Fruit fly (Drosophila melanogaster) whole organism, embryonic: ENCODE results near the gene Pgant35A.

Source experiments
- Antp ChIP-seq: fragments of 200-800 bp; sonication (Bioruptor generic); optimal IDR thresholded peaks from 3 replicates; lab custom pipeline; 2016; ENCODE audit warnings: missing biosample characterization, missing genetic modification characterization
- Blimp-1 ChIP-seq: fragments of 200-800 bp; sonication (Bioruptor generic); optimal IDR thresholded peaks from 3 replicates; lab custom pipeline; 2018; ENCODE audit warnings: missing biosample characterization, missing genetic modification characterization, mild to moderate bottlenecking, moderate library complexity, missing genetic modification reagents
- CG10209 ChIP-seq: fragments of 200-800 bp; sonication (Bioruptor generic); optimal IDR thresholded peaks from 3 replicates; lab custom pipeline; 2017; ENCODE audit warnings: missing biosample characterization, mild to moderate bottlenecking, missing genetic modification characterization, missing genetic modification reagents
- CG10431 ChIP-seq: fragments of 200-800 bp; sonication (Bioruptor generic); optimal IDR thresholded peaks from 3 replicates; lab custom pipeline; 2018; ENCODE audit warnings: missing biosample characterization, mild to moderate bottlenecking, missing genetic modification characterization
- CG10654 ChIP-seq: fragments of 200-800 bp; sonication (Bioruptor generic); optimal IDR thresholded peaks from 2 replicates; lab custom pipeline; 2016; ENCODE audit warnings: missing biosample characterization, missing genetic modification characterization
- CG4730 ChIP-seq: fragments of 200-800 bp; sonication (Bioruptor generic); IDR thresholded peaks from 2 replicates; pipeline ENCODE4 v1.3.6; 2022; ENCODE audit warnings: missing biosample characterization, missing genetic modification characterization
- D19A ChIP-seq: fragments of 200-800 bp; optimal IDR thresholded peaks from 3 replicates; lab custom pipeline; 2019; ENCODE audit warnings: missing biosample characterization, mild to moderate bottlenecking, missing genetic modification characterization, moderate library complexity
- Kr ChIP-seq: fragments of 200-800 bp; sonication (Bioruptor generic); optimal IDR thresholded peaks from 2 replicates; lab custom pipeline; 2017; ENCODE audit warnings: missing biosample characterization, mild to moderate bottlenecking, missing genetic modification characterization
- Myb ChIP-seq: fragments of 200-800 bp; sonication (Bioruptor generic); optimal IDR thresholded peaks from 2 replicates; lab custom pipeline; 2016; ENCODE audit warnings: missing biosample characterization, missing genetic modification characterization
- Neu2 ChIP-seq: fragments of 200-800 bp; sonication (Bioruptor generic); optimal IDR thresholded peaks from 3 replicates; lab custom pipeline; 2016; ENCODE audit warnings: missing biosample characterization, missing genetic modification characterization, borderline replicate concordance
- dpn ChIP-seq, 2 experiments: fragments of 200-800 bp; sonication (Bioruptor generic); optimal IDR thresholded peaks; 3 replicates each; lab custom pipeline; 2016; ENCODE audit warnings: missing biosample characterization in 2 of 2, missing genetic modification characterization in 2 of 2

DNA sequence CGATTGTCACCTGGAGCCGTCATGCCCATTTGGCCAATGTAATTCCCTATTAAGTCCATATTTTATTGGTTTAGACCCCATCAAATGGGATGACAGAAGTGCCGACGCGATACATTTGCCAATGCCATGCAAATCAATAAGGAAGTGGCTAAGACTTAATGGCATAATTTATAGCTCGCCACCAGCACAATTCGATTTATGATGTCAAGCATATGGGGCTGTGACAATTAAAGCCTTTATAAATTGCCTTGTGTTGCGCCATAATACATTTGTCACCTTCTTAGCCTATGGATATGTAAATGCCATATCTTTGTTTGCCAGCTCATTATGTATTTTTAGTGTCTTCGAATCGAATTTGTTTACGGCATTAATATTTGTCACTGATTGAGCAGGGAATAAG lies 14.2 kb downstream of the Pgant35A start:
- TF ChIP-seq CG10654 (no peak), Myb (GFP tag; lab: Kevin White, UChicago) (no peak), CG4730 (GFP tag; lab: Robert Waterston, UW) (no peak), Antp (no peak), dpn (GFP tag; optimal IDR thresholded peaks at IDR 0.05; lab: Kevin White, UChicago) (no peak), Kr (GFP tag; lab: Kevin White, UChicago) (no peak), Blimp-1 (GFP tag; lab: Kevin White, UChicago) (no peak), CG10209 (GFP tag; lab: Kevin White, UChicago) (no peak), CG10431 (GFP tag; lab: Kevin White, UChicago) (no peak), Neu2 (GFP tag; lab: Kevin White, UChicago) (no peak), D19A (no peak)
